Worm (Caenorhabditis elegans): Measurements from ENCODE around the gene spot-1.

Gene spot-1

ce11 chrIII:7299466-7299865, 22.4 kb upstream of the spot-1 start, which contains the start of the genes B0361.14 and B0361.9:
Gene B0361.14 (minus strand): TSS chrIII:7299531.
Gene B0361.9 (minus strand): TSS chrIII:7299631.
- TF ChIP-seq him-1 (tag; optimal IDR thresholded peaks at IDR 0.05) (no peak), W03F9.2 (tag; optimal IDR thresholded peaks at IDR 0.05) (no peak), dao-5 (tag; optimal IDR thresholded peaks at IDR 0.05) (no peak)

ce11 chrIII:7298045-7298444, 21.0 kb upstream of the spot-1 start:
- TF ChIP-seq dao-5 (tag; optimal IDR thresholded peaks at IDR 0.05), result no peak
- TF ChIP-seq him-1 (tag; optimal IDR thresholded peaks at IDR 0.05), result no peak
- no peak for TF ChIP-seq W03F9.2 (tag; optimal IDR thresholded peaks at IDR 0.05)

ce11 chrIII:7297045-7297680, 20.1 kb upstream of the spot-1 start:
- TF ChIP-seq him-1 (tag; optimal IDR thresholded peaks at IDR 0.05), result no peak
- TF ChIP-seq W03F9.2 (tag; optimal IDR thresholded peaks at IDR 0.05), result no peak
- TF ChIP-seq dao-5 (tag; optimal IDR thresholded peaks at IDR 0.05), result no peak

- TF ChIP-seq dao-5 (tag; optimal IDR thresholded peaks at IDR 0.05) (no peak), him-1 (tag; optimal IDR thresholded peaks at IDR 0.05) (no peak)
These were observed 19.1 kb upstream of the spot-1 start for ce11 chrIII:7296092-7296668.

- TF ChIP-seq W03F9.2 (tag; optimal IDR thresholded peaks at IDR 0.05) (peak; percentile 27), him-1 (tag; optimal IDR thresholded peaks at IDR 0.05) (no peak)
These were observed 16.1 kb upstream of the spot-1 start, which contains the start of gene cwf-19L2 for ce11 chrIII:7293075-7293684. Gene cwf-19L2 (plus strand): TSS chrIII:7293634.

- no peak for TF ChIP-seq him-1 (tag; optimal IDR thresholded peaks at IDR 0.05)
- no peak for TF ChIP-seq W03F9.2 (tag; optimal IDR thresholded peaks at IDR 0.05)
These were observed 15.5 kb upstream of the spot-1 start for ce11 chrIII:7292569-7292968.

ce11 chrIII:7291216-7291615, 14.1 kb upstream of the spot-1 start:
- TF ChIP-seq him-1 (tag; optimal IDR thresholded peaks at IDR 0.05) (no peak), W03F9.2 (tag; optimal IDR thresholded peaks at IDR 0.05) (no peak), dao-5 (tag; optimal IDR thresholded peaks at IDR 0.05) (no peak)

ce11 chrIII:7290462-7290861, 13.4 kb upstream of the spot-1 start, which contains the start of gene algn-11:
Gene algn-11 (minus strand): TSS chrIII:7290562.
- TF ChIP-seq him-1 (tag; optimal IDR thresholded peaks at IDR 0.05) (no peak), dao-5 (tag; optimal IDR thresholded peaks at IDR 0.05) (no peak), W03F9.2 (tag; optimal IDR thresholded peaks at IDR 0.05) (no peak)

- no peak for TF ChIP-seq him-1 (tag; optimal IDR thresholded peaks at IDR 0.05)
- TF ChIP-seq dao-5 (tag; optimal IDR thresholded peaks at IDR 0.05), result no peak
- TF ChIP-seq W03F9.2 (tag; optimal IDR thresholded peaks at IDR 0.05), result no peak
These were observed 10.4 kb upstream of the spot-1 start, which contains the start of gene ykt-6 for ce11 chrIII:7287503-7287902. Gene ykt-6 (minus strand): TSS chrIII:7287603.

ce11 chrIII:7285783-7286182, 8.7 kb upstream of the spot-1 start, which contains the start of gene pho-5:
Gene pho-5 (minus strand): TSS chrIII:7285883.
- TF ChIP-seq him-1 (tag; optimal IDR thresholded peaks at IDR 0.05), result no peak
- TF ChIP-seq W03F9.2 (tag; optimal IDR thresholded peaks at IDR 0.05), result no peak
- TF ChIP-seq dao-5 (tag; optimal IDR thresholded peaks at IDR 0.05), result no peak

ce11 chrIII:7281179-7281578, 4.1 kb upstream of the spot-1 start, which contains the start of gene B0361.3:
Gene B0361.3 (plus strand): TSS chrIII:7281462.
- TF ChIP-seq dao-5 (tag; optimal IDR thresholded peaks at IDR 0.05) (no peak), W03F9.2 (tag; optimal IDR thresholded peaks at IDR 0.05) (no peak), him-1 (tag; optimal IDR thresholded peaks at IDR 0.05) (no peak)

ce11 chrIII:7278491-7278890, 1.4 kb upstream of the spot-1 start:
- TF ChIP-seq him-1 (tag; optimal IDR thresholded peaks at IDR 0.05) (no peak), W03F9.2 (tag; optimal IDR thresholded peaks at IDR 0.05) (peak; percentile 74), dao-5 (tag; optimal IDR thresholded peaks at IDR 0.05) (peak; percentile 42)

ce11 chrIII:7275296-7275695, 1.8 kb downstream of the spot-1 start, which contains the start of gene psd-1:
Gene psd-1 (minus strand): TSS chrIII:7275396.
- TF ChIP-seq W03F9.2 (tag; optimal IDR thresholded peaks at IDR 0.05) (no peak), him-1 (tag; optimal IDR thresholded peaks at IDR 0.05) (no peak), dao-5 (tag; optimal IDR thresholded peaks at IDR 0.05) (no peak)

- TF ChIP-seq dao-5 (tag; optimal IDR thresholded peaks at IDR 0.05) (no peak), W03F9.2 (tag; optimal IDR thresholded peaks at IDR 0.05) (no peak), him-1 (tag; optimal IDR thresholded peaks at IDR 0.05) (no peak)
These were observed 3.4 kb downstream of the spot-1 start for ce11 chrIII:7273718-7274117.

Data from whole organism, L4/young adult.